Worm (Caenorhabditis elegans): ENCODE results near the gene T05A8.8.

Gene T05A8.8

ce11 chrII:2725561-2725960 is 10.9 kb upstream of the T05A8.8 start, which contains the start of the genes T05A8.11 and nep-2:
T05A8.11 (minus strand) TSS chrII:2725661.
nep-2 (minus strand) TSS chrII:2725752.
- TF ChIP-seq snpc-4 (tag; optimal IDR thresholded peaks at IDR 0.05), result no peak
- no peak for TF ChIP-seq ztf-11 (tag; optimal IDR thresholded peaks at IDR 0.05)
- no peak for TF ChIP-seq nhr-6 (tag; optimal IDR thresholded peaks at IDR 0.05)
- TF ChIP-seq Y55F3AM.14 (GFP tag; optimal IDR thresholded peaks at IDR 0.05), result no peak
- TF ChIP-seq unc-39 (tag; optimal IDR thresholded peaks at IDR 0.05), result no peak
- no peak for TF ChIP-seq mdl-1 (tag; optimal IDR thresholded peaks at IDR 0.05)
- TF ChIP-seq sma-3 (GFP tag; optimal IDR thresholded peaks at IDR 0.05), result no peak
- no peak for TF ChIP-seq lin-39 (tag; optimal IDR thresholded peaks at IDR 0.05)
- TF ChIP-seq nhr-77 (tag; optimal IDR thresholded peaks at IDR 0.05), result no peak
- no peak for TF ChIP-seq nhr-237 (tag; optimal IDR thresholded peaks at IDR 0.05)
- TF ChIP-seq crh-2 (tag; optimal IDR thresholded peaks at IDR 0.05), result no peak
- no peak for TF ChIP-seq F13H6.1 (tag; optimal IDR thresholded peaks at IDR 0.05)
- TF ChIP-seq R02D3.7 (tag; optimal IDR thresholded peaks at IDR 0.05), result no peak
- no peak for TF ChIP-seq nhr-23 (tag; optimal IDR thresholded peaks at IDR 0.05)

- peak; percentile 1 for TF ChIP-seq C34F6.9 (tag; optimal IDR thresholded peaks at IDR 0.05)
- no peak for TF ChIP-seq nhr-12 (tag; optimal IDR thresholded peaks at IDR 0.05)
- TF ChIP-seq unc-39 (tag; optimal IDR thresholded peaks at IDR 0.05), result no peak
- TF ChIP-seq unc-62 (GFP tag; optimal IDR thresholded peaks at IDR 0.05), result no peak
- no peak for TF ChIP-seq ztf-1 (GFP tag; conservative IDR thresholded peaks at IDR 0.05)
These were observed 9.7 kb upstream of the T05A8.8 start for ce11 chrII:2726774-2727173.

- TF ChIP-seq sma-3 (GFP tag; optimal IDR thresholded peaks at IDR 0.05) (no peak), ama-1 (optimal IDR thresholded peaks at IDR 0.05) (no peak), mdl-1 (tag; optimal IDR thresholded peaks at IDR 0.05) (no peak), ztf-11 (tag; optimal IDR thresholded peaks at IDR 0.05) (no peak), nhr-237 (tag; optimal IDR thresholded peaks at IDR 0.05) (no peak)
These were observed 5.8 kb upstream of the T05A8.8 start for ce11 chrII:2730647-2731046.

ce11 chrII:2734266-2734665 is 2.2 kb upstream of the T05A8.8 start:
- TF ChIP-seq ztf-4 (tag; optimal IDR thresholded peaks at IDR 0.05) (no peak), lin-11 (tag; optimal IDR thresholded peaks at IDR 0.05) (no peak)

- TF ChIP-seq ZK546.5 (tag; optimal IDR thresholded peaks at IDR 0.05) (no peak), ama-1 (optimal IDR thresholded peaks at IDR 0.05) (no peak), nhr-129 (tag; optimal IDR thresholded peaks at IDR 0.05) (peak; percentile 4), ztf-1 (GFP tag; conservative IDR thresholded peaks at IDR 0.05) (no peak), nhr-25 (tag; optimal IDR thresholded peaks at IDR 0.05) (no peak), nhr-237 (tag; optimal IDR thresholded peaks at IDR 0.05) (no peak), sma-3 (GFP tag; optimal IDR thresholded peaks at IDR 0.05) (no peak), nhr-11 (tag; optimal IDR thresholded peaks at IDR 0.05) (no peak), zag-1 (tag; optimal IDR thresholded peaks at IDR 0.05) (no peak), sem-4 (tag; optimal IDR thresholded peaks at IDR 0.05) (no peak), nhr-12 (tag; optimal IDR thresholded peaks at IDR 0.05) (no peak), Y55F3AM.14 (GFP tag; optimal IDR thresholded peaks at IDR 0.05) (no peak), R02D3.7 (tag; optimal IDR thresholded peaks at IDR 0.05) (no peak), F13H6.1 (tag; optimal IDR thresholded peaks at IDR 0.05) (peak; percentile 67), lin-39 (tag; optimal IDR thresholded peaks at IDR 0.05) (no peak), fos-1 (tag; optimal IDR thresholded peaks at IDR 0.05) (peak; percentile 13), lin-11 (tag; optimal IDR thresholded peaks at IDR 0.05) (no peak), unc-55 (GFP tag; optimal IDR thresholded peaks at IDR 0.05) (no peak), ceh-16 (tag; optimal IDR thresholded peaks at IDR 0.05) (peak; percentile 30), alr-1 (tag; optimal IDR thresholded peaks at IDR 0.05) (no peak), nhr-77 (tag; optimal IDR thresholded peaks at IDR 0.05) (no peak), C34F6.9 (tag; optimal IDR thresholded peaks at IDR 0.05) (peak; percentile 28), aly-2 (tag; optimal IDR thresholded peaks at IDR 0.05) (no peak), skn-1 (tag; optimal IDR thresholded peaks at IDR 0.05) (no peak), snpc-4 (tag; optimal IDR thresholded peaks at IDR 0.05) (no peak), lsy-2 (tag; optimal IDR thresholded peaks at IDR 0.05) (peak in 1 of 2 experiments; percentile 22), ztf-4 (tag; optimal IDR thresholded peaks at IDR 0.05) (no peak), crh-2 (tag; optimal IDR thresholded peaks at IDR 0.05) (no peak), nhr-23 (tag; optimal IDR thresholded peaks at IDR 0.05) (no peak), ceh-82 (tag; optimal IDR thresholded peaks at IDR 0.05) (no peak), unc-39 (tag; optimal IDR thresholded peaks at IDR 0.05) (no peak)
These were observed 1.7 kb upstream of the T05A8.8 start for ce11 chrII:2734735-2735134.

Data from whole organism, L2 larva.